Worm (Caenorhabditis elegans): ENCODE results near the gene clec-20.
"Not testable (repeated sequence)": the region's sequence is repeated elsewhere in the genome, so short reads cannot be mapped to it uniquely, and the experiment has no call there.

DNA sequence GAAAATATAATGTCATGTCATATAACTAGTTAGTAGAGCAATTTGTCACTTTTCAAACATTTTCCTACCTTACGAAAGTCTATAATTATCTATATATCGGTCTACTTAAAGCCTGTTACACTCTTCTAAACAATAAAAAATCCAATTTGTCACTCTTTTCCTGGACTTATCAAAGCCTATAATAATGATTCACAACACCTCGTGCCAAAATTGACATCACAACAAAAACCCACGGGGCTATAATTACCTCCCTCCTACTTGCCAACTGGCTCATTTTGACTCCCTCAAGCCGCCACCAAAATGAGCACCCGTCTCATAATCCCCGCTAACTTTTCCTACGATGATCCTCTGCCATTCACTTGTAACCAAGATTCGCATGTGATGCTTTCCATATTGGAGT is 41.4 kb upstream of the clec-20 start, which contains the start of gene srg-20:
- not testable (repeated sequence) for TF ChIP-seq ztf-7 (tag; optimal IDR thresholded peaks at IDR 0.05); zfp-2 (tag; optimal IDR thresholded peaks at IDR 0.05); nhr-76 (tag; optimal IDR thresholded peaks at IDR 0.05); fos-1 (tag; optimal IDR thresholded peaks at IDR 0.05); spr-3 (GFP tag; optimal IDR thresholded peaks at IDR 0.05); pha-4 (GFP tag; IDR thresholded peaks at IDR 0.05); pha-4 (tag; optimal IDR thresholded peaks at IDR 0.05); unc-130 (GFP tag; optimal IDR thresholded peaks at IDR 0.05)

All from whole organism, L4 larva.